Fruit fly (Drosophila melanogaster): ENCODE data around the gene CG13032.

Gene CG13032

DNA sequence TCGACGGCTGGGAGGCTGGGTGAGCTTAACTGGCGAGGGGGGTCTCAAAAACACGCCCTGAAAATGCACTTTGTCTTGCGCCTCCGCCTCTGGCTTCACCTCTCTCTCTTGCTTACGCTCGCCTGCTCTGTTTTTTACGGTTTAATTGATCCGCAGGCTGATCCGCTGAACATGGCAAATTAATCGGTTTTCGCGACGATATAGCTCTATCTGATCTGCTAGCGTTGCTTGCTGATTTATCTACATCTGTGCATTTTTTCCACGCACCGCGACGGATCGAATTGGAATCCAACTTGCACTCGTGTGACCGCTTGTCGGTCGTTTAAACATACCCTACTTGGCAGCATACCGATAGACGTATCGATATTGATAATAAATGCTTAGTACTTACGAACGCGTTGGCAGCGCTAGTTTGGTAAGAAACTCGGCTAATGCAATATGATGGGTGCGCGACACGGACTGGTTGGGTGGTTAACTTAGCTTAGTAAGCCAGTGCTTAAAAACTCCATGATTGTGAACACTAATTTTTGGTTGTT is 26.1 kb upstream of the CG13032 start, which contains the start of gene Abl:
Gene Abl (minus strand): TSS at position 305 of the 536 bp plus-strand sequence.
- TF ChIP-seq noc (tag; optimal IDR thresholded peaks at IDR 0.05): peak; percentile 50

dm6 chr3L:16650078-16650477 is 23.7 kb upstream of the CG13032 start:
- no peak for TF ChIP-seq noc (tag; optimal IDR thresholded peaks at IDR 0.05)

dm6 chr3L:16651127-16651526 is 22.6 kb upstream of the CG13032 start:
- no peak for TF ChIP-seq noc (tag; optimal IDR thresholded peaks at IDR 0.05)

DNA sequence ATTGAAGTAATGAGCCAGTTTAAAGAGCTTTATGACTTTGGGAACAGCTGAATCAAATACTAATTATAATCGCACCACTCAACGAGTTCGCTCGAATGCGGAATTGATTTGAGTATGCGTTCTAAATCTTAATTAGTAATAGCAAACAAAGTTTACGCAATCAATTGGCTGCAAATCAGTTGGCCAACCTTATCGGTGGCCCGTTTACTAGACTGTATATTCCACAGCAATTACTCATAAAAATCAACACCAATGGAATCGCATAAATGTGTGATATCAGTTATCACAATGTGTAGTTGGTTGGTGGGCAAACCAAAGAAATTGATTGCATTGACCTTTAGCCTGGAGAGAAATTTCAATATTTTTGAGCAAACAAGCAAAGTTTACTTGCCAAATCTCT is 21.2 kb upstream of the CG13032 start:
- TF ChIP-seq noc (tag; optimal IDR thresholded peaks at IDR 0.05): peak; percentile 50

- TF ChIP-seq noc (tag; optimal IDR thresholded peaks at IDR 0.05): no peak
These were observed 20.1 kb upstream of the CG13032 start for dm6 chr3L:16653679-16654078.

DNA sequence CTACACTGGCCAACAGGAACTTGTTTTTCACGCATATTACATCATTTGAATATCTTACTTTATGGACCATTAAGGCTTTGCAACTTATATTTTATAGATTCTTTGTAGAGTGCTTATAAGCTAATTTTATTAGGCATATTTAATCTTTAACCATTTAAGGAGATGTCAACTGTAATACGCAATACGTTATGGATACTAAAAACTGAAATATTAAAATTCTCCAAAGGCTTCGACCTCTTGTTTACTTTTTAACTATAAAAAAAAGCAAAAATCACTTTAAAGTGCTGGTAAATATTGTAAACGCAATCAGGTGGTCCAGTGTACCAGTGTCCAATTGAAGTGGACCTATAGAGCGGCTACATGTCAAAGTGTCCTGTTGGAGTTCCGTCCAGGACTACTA is 16.8 kb upstream of the CG13032 start:
- peak; percentile 45 for TF ChIP-seq noc (tag; optimal IDR thresholded peaks at IDR 0.05)

- TF ChIP-seq noc (tag; optimal IDR thresholded peaks at IDR 0.05): no peak
These were observed 14.7 kb upstream of the CG13032 start for dm6 chr3L:16659099-16659498.

DNA sequence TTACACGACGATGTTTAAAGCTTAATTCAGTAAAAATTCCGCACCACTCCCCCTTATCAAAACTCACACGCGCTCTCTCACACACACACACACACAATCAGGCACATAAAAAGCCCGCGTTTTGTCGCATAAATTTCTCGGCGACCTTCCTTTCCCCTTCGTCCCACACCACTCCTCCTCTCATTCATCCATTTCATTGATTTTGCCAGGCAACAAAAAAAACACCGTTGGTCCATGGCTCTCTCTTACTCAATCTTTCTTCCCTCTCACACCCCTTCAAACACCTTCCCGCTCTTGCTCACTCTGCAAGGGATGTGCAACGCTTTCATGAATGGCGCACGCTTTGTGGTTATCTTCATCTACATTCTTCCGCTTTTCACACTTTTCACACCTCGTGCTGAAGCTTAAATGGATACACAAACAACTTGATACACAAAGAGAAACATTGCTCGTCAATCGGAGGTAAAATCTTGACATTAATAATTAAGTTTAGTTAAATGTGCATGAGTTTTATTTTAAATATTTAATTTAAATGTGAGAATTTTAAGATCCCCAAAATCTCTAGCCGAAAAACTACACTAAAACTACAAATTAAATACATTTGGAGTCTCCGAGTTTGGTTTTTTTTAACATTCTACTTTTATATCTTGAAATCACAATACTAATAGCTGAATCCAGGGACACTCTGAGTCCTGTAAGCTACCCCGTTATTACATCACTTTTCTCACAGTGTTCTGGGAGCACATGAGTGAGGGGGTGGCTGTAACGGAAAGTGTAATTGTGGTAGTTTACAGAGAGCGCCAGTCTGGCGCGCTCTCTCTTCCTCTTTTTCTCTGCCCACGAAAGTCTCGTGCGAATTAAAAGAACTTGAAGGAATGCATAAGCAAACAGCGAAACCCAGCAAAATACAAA is 13.5 kb upstream of the CG13032 start:
- peak; percentile 73 for TF ChIP-seq noc (tag; optimal IDR thresholded peaks at IDR 0.05)

- peak; percentile 60 for TF ChIP-seq noc (tag; optimal IDR thresholded peaks at IDR 0.05)
These were observed 12.3 kb upstream of the CG13032 start, which contains the start of gene Baldspot for dm6 chr3L:16661167-16662109. Baldspot (minus strand) TSS chr3L:16661615.

DNA sequence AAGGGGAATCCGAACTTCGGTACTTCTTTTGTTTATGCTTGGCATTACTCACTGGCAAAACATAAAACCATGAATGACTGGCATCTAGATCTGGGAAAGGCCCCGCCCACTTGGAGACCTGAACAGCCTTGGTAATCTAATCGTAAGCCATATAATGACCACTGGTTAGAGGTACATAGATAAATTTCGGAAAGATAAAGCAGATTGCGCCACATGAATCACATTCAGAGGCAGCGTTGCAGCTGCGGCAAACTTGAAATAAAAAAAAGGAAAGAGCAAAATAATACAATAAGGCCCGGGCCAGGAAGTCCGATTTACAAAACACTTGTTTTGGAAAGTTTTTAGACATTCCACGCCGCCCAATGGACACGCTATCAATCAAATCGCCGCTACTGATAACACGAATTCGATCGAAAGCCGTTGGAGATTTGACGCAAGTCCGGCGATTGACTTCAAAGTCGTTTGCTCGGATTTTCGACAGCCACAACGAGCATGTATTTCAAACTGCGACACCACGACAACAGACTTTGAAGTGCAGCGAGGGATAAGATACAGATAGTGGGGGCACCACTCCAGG is 9.5 kb upstream of the CG13032 start:
- TF ChIP-seq noc (tag; optimal IDR thresholded peaks at IDR 0.05): no peak

DNA sequence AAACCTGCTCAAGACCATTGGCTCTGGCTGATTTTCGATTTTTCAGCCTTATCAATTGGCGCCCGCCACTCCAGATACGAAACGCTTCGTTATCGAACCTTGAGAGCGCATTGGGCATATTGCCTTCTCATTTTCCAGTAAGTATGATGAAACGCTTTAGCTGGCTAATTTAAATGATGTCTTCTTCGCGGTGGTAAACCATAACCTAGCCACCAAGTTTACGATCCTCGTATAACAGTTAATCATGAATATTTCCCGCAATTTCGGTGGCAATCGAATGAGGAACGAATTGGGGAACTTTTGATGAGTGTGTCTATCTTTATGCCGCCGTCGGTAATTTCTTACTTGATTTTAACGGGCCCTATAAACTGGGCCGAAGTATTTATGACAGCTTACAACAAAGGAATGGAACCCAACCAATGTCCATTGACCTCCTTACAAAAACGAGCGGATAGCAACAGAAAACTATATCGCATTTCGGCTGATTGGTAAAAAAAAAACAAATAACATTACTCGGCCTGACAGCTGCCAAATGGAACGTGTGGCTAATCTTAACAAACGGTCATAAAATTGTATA is 7.2 kb upstream of the CG13032 start:
- TF ChIP-seq noc (tag; optimal IDR thresholded peaks at IDR 0.05): no peak

dm6 chr3L:16667663-16668465 is 5.9 kb upstream of the CG13032 start, which contains the start of gene Galphaf:
Galphaf (minus strand) TSS chr3L:16667934.
- peak; percentile 63 for TF ChIP-seq noc (tag; optimal IDR thresholded peaks at IDR 0.05)

- no peak for TF ChIP-seq noc (tag; optimal IDR thresholded peaks at IDR 0.05)
These were observed 5.0 kb upstream of the CG13032 start for dm6 chr3L:16668797-16669196.

- TF ChIP-seq noc (tag; optimal IDR thresholded peaks at IDR 0.05): peak; percentile 51
These were observed 3.6 kb upstream of the CG13032 start for dm6 chr3L:16670195-16670594.
